Worm (Caenorhabditis elegans): ENCODE measurements around the gene srxa-6.
A peak's percentile ranks its signal among the peaks of the same experiment; 100 is the strongest.

DNA sequence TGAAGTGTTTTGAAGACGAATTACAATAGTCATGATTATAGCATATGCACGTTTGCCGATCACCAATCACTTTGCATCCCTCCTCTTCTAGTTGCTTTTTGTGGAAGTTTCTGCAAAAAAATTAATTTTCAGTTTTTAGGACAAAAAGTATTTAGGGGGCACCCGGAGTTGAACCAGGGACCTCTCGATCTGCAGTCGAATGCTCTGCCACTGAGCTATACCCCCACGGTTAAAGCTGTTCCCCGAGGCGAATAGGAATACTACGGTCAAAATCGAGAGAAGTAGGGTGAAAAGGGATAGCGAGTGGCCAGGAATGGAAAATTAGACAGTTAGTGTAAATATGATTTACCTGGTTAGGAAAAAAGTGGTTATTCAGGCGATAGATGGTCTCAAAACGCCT, 40.8 kb upstream of the srxa-6 start:
- TF ChIP-seq fos-1 (tag; optimal IDR thresholded peaks at IDR 0.05) (no peak), F13H6.1 (tag; optimal IDR thresholded peaks at IDR 0.05) (peak; percentile 40), zag-1 (tag; optimal IDR thresholded peaks at IDR 0.05) (no peak), egl-27 (tag; optimal IDR thresholded peaks at IDR 0.05) (no peak), elt-3 (tag; optimal IDR thresholded peaks at IDR 0.05) (no peak)
